Fruit fly (Drosophila melanogaster): ENCODE data around the gene Saf-B.

Gene Saf-B

dm6 chr3R:24787042-24787565 lies 30.2 kb upstream of the Saf-B start, which contains the start of gene CG5805 (continued):
- TF ChIP-seq wek (GFP tag; optimal IDR thresholded peaks at IDR 0.05) = peak; percentile 58
- peak; percentile 91 for TF ChIP-seq CG10209 (GFP tag; optimal IDR thresholded peaks at IDR 0.05)
- TF ChIP-seq CG10959 (GFP tag; IDR thresholded peaks at IDR 0.05) = peak; percentile 53
- peak; percentile 67 for TF ChIP-seq crc (GFP tag; optimal IDR thresholded peaks at IDR 0.05)
- no peak for TF ChIP-seq kay (GFP tag; optimal IDR thresholded peaks at IDR 0.05)
- peak; percentile 70 for TF ChIP-seq CG2712 (tag; optimal IDR thresholded peaks at IDR 0.05)
- TF ChIP-seq Sox100B (GFP tag; optimal IDR thresholded peaks at IDR 0.05) = no peak
- TF ChIP-seq CG17612 (GFP tag; IDR thresholded peaks at IDR 0.05) = peak; percentile 57; the same call in 1 of the 2 replicates
- TF ChIP-seq Nf-YC (tag; optimal IDR thresholded peaks at IDR 0.05) = no peak
- no peak for TF ChIP-seq tup (GFP tag; optimal IDR thresholded peaks at IDR 0.05)
- TF ChIP-seq Hand (GFP tag; optimal IDR thresholded peaks at IDR 0.05) = peak; percentile 10
- TF ChIP-seq hb (GFP tag; IDR thresholded peaks at IDR 0.05; ENCODE audit: partially characterized antibody) = no peak
- peak; percentile 95 for TF ChIP-seq bcd (GFP tag; optimal IDR thresholded peaks at IDR 0.05)
- TF ChIP-seq MTF-1 (GFP tag; optimal IDR thresholded peaks at IDR 0.05; ENCODE audit: borderline replicate concordance) = peak; percentile 90
- peak; percentile 46 to 97 for TF ChIP-seq Pdp1 (GFP tag; optimal IDR thresholded peaks at IDR 0.05)
- TF ChIP-seq CG12236 (GFP tag; optimal IDR thresholded peaks at IDR 0.05) = peak; percentile 53
- TF ChIP-seq BtbVII (GFP tag; optimal IDR thresholded peaks at IDR 0.05) = peak; percentile 76
- peak; percentile 67 for TF ChIP-seq so (GFP tag; IDR thresholded peaks at IDR 0.05)
- peak; percentile 62 for TF ChIP-seq E2f1 (GFP tag; IDR thresholded peaks at IDR 0.05)
- TF ChIP-seq br (optimal IDR thresholded peaks at IDR 0.05) = no peak
- TF ChIP-seq CG17912 (GFP tag; optimal IDR thresholded peaks at IDR 0.05) = peak; percentile 87
- no peak for TF ChIP-seq yki (optimal IDR thresholded peaks at IDR 0.05)
- peak; percentile 67 for TF ChIP-seq Usf (GFP tag; optimal IDR thresholded peaks at IDR 0.05)
- TF ChIP-seq CG14965 (GFP tag; optimal IDR thresholded peaks at IDR 0.05; ENCODE audit: borderline replicate concordance) = peak; percentile 8
- no peak for TF ChIP-seq lov (optimal IDR thresholded peaks at IDR 0.05)
- TF ChIP-seq lov (GFP tag; IDR thresholded peaks at IDR 0.05) = peak; percentile 92
- TF ChIP-seq sqz (GFP tag; optimal IDR thresholded peaks at IDR 0.05) = no peak
- peak in 1 of 3 experiments; percentile 40 for TF ChIP-seq Stat92E (GFP tag; optimal IDR thresholded peaks at IDR 0.05)
- TF ChIP-seq jumu (GFP tag; optimal IDR thresholded peaks at IDR 0.05) = peak; percentile 17
- no peak for TF ChIP-seq CG42726 (GFP tag; IDR thresholded peaks at IDR 0.05; ENCODE audit: partially characterized antibody)
- peak; percentile 42 for TF ChIP-seq CG18476 (GFP tag; optimal IDR thresholded peaks at IDR 0.05)
- no peak for TF ChIP-seq cg (GFP tag; optimal IDR thresholded peaks at IDR 0.05)
- TF ChIP-seq Dref (GFP tag; IDR thresholded peaks at IDR 0.05) = peak; percentile 45
- TF ChIP-seq CG12299 (tag; optimal IDR thresholded peaks at IDR 0.05) = peak; percentile 53
- peak; percentile 53; the same call in 1 of the 2 replicates for TF ChIP-seq gt (GFP tag; IDR thresholded peaks at IDR 0.05)
- TF ChIP-seq sisA (GFP tag; IDR thresholded peaks at IDR 0.05) = no peak
- TF ChIP-seq CG18262 (tag; optimal IDR thresholded peaks at IDR 0.05) = peak; percentile 65
- TF ChIP-seq chinmo (GFP tag; IDR thresholded peaks at IDR 0.05; ENCODE audit: partially characterized antibody) = no peak
- TF ChIP-seq CG4404 (GFP tag; IDR thresholded peaks at IDR 0.05) = no peak
- TF ChIP-seq CG17829 (tag; optimal IDR thresholded peaks at IDR 0.05) = peak; percentile 65
- peak; percentile 74 for TF ChIP-seq D19B (GFP tag; optimal IDR thresholded peaks at IDR 0.05)
- peak; percentile 80 for TF ChIP-seq CG15601 (tag; optimal IDR thresholded peaks at IDR 0.05)
- TF ChIP-seq Bteb2 (GFP tag; optimal IDR thresholded peaks at IDR 0.05) = peak; percentile 82
- peak; percentile 96 for TF ChIP-seq sens (GFP tag)
- TF ChIP-seq CG15479 (GFP tag; optimal IDR thresholded peaks at IDR 0.05) = no peak
- TF ChIP-seq ERR (GFP tag; optimal IDR thresholded peaks at IDR 0.05) = peak; percentile 43
- TF ChIP-seq NfI (GFP tag; optimal IDR thresholded peaks at IDR 0.05) = peak; percentile 93
- TF ChIP-seq CG4328 (GFP tag; optimal IDR thresholded peaks at IDR 0.05) = peak; percentile 83
- TF ChIP-seq D19A (tag; optimal IDR thresholded peaks at IDR 0.05) = no peak
- TF ChIP-seq bbx (GFP tag; IDR thresholded peaks at IDR 0.05; ENCODE audit: partially characterized antibody) = no peak

Data from whole organism, embryonic.